Worm (Caenorhabditis elegans) whole organism, early embryonic: ENCODE measurements around the gene ZK616.3.

Experiments
- B0310.2 ChIP-seq: sonication (generic microtip); optimal IDR thresholded peaks from 2 replicates; lab custom pipeline; 2016; ENCODE audit warnings: mild to moderate bottlenecking, missing genetic modification characterization, missing compliant biosample characterization
- F13C5.2 ChIP-seq: sonication (generic microtip); optimal IDR thresholded peaks from 2 replicates; lab custom pipeline; 2017; ENCODE audit warnings: mild to moderate bottlenecking, missing genetic modification characterization, inconsistent platforms, missing compliant biosample characterization
- aly-1 ChIP-seq: sonication (generic microtip); optimal IDR thresholded peaks from 2 replicates; lab custom pipeline; 2016; ENCODE audit warnings: missing genetic modification characterization, missing compliant biosample characterization
- ama-1 ChIP-seq: fragments of 150-350 bp; optimal IDR thresholded peaks from 2 replicates; lab custom pipeline; 2014
- ceh-13 ChIP-seq: fragments of 200-800 bp; sonication (Bioruptor generic); optimal IDR thresholded peaks from 2 replicates; lab custom pipeline; 2018; ENCODE audit warnings: mild to moderate bottlenecking, missing genetic modification characterization, missing compliant biosample characterization
- ceh-36 ChIP-seq: sonication (generic microtip); optimal IDR thresholded peaks from 2 replicates; lab custom pipeline; 2016; ENCODE audit warnings: missing genetic modification characterization, inconsistent platforms, missing compliant biosample characterization
- ets-7 ChIP-seq: sonication (generic microtip); optimal IDR thresholded peaks from 2 replicates; lab custom pipeline; 2016; ENCODE audit warnings: missing genotype, missing genetic modification characterization, missing compliant biosample characterization
- flt-1 ChIP-seq: fragments of 200-800 bp; sonication (Bioruptor generic); IDR thresholded peaks from 2 replicates; pipeline ENCODE4 v1.3.6; 2022; ENCODE audit warnings: missing genetic modification characterization, missing compliant biosample characterization
- hmbx-1 ChIP-seq: sonication (generic microtip); optimal IDR thresholded peaks from 2 replicates; lab custom pipeline; 2016; ENCODE audit warnings: mild to moderate bottlenecking, missing genetic modification characterization, missing compliant biosample characterization
- hmg-4 ChIP-seq: fragments of 200-800 bp; sonication (Bioruptor generic); optimal IDR thresholded peaks from 2 replicates; lab custom pipeline; 2018; ENCODE audit warnings: mild to moderate bottlenecking, missing genetic modification characterization, missing compliant biosample characterization
- hnd-1 ChIP-seq: sonication (generic microtip); optimal IDR thresholded peaks from 2 replicates; lab custom pipeline; 2016; ENCODE audit warnings: missing genetic modification characterization, missing compliant biosample characterization
- pes-1 ChIP-seq: fragments of 200-800 bp; sonication (Bioruptor generic); IDR thresholded peaks from 2 replicates; pipeline ENCODE4 v1.3.6; 2022; ENCODE audit warnings: missing genetic modification reagents, missing genetic modification characterization, missing compliant biosample characterization
- scrt-1 ChIP-seq: fragments of 200-800 bp; sonication (Bioruptor generic); IDR thresholded peaks from 2 replicates; pipeline ENCODE4 v1.3.6; 2022; ENCODE audit warnings: missing genetic modification characterization, missing compliant biosample characterization
- sea-1 ChIP-seq: fragments of 200-800 bp; sonication (Bioruptor generic); conservative IDR thresholded peaks from 2 replicates; pipeline ENCODE4 v1.3.6; 2022; ENCODE audit warnings: missing genetic modification characterization, missing compliant biosample characterization
- tbx-11 ChIP-seq: fragments of 200-800 bp; sonication (Bioruptor generic); IDR thresholded peaks from 2 replicates; pipeline ENCODE4 v1.3.6; 2022; ENCODE audit warnings: missing genetic modification characterization, missing compliant biosample characterization
- tbx-37 ChIP-seq: fragments of 200-800 bp; sonication (Bioruptor generic); conservative IDR thresholded peaks from 2 replicates; pipeline ENCODE4 v1.3.6; 2022; ENCODE audit warnings: missing genetic modification reagents, missing genetic modification characterization, missing compliant biosample characterization
- tra-4 ChIP-seq: sonication (generic microtip); optimal IDR thresholded peaks from 2 replicates; lab custom pipeline; 2017; ENCODE audit warnings: missing genetic modification characterization, missing compliant biosample characterization

The ZK616.3 gene

ce11 chrIV:5380140-5380539, 16.7 kb upstream of the ZK616.3 start:
- TF ChIP-seq sea-1 (GFP tag; lab: Robert Waterston, UW) (no peak), ama-1 (lab: Kevin White, UChicago) (no peak), F13C5.2 (tag; lab: Kevin White, UChicago) (no peak), scrt-1 (GFP tag; lab: Robert Waterston, UW) (no peak), ceh-13 (GFP tag; lab: Kevin White, UChicago) (no peak)

- TF ChIP-seq tra-4 (no peak), hnd-1 (tag; lab: Kevin White, UChicago) (no peak), aly-1 (tag; lab: Kevin White, UChicago) (no peak), ets-7 (no peak), hmg-4 (GFP tag; lab: Kevin White, UChicago) (no peak), tbx-11 (no peak), pes-1 (GFP tag; lab: Robert Waterston, UW) (no peak), ceh-13 (GFP tag; lab: Kevin White, UChicago) (no peak), ceh-36 (tag; lab: Kevin White, UChicago) (no peak), sea-1 (GFP tag; lab: Robert Waterston, UW) (no peak), flt-1 (no peak), F13C5.2 (tag; lab: Kevin White, UChicago) (no peak), ama-1 (lab: Kevin White, UChicago) (no peak)
Observed at ce11 chrIV:5381334-5381733, 15.5 kb upstream of the ZK616.3 start, which contains the start of gene F41H10.2. TSS of gene F41H10.2 (plus strand) at chrIV:5381634.

- TF ChIP-seq B0310.2 (no peak), ceh-36 (tag; lab: Kevin White, UChicago) (no peak), tbx-11 (no peak), ceh-13 (GFP tag; lab: Kevin White, UChicago) (no peak), aly-1 (tag; lab: Kevin White, UChicago) (no peak), ama-1 (lab: Kevin White, UChicago) (no peak), flt-1 (no peak), scrt-1 (GFP tag; lab: Robert Waterston, UW) (no peak), ets-7 (no peak), hnd-1 (tag; lab: Kevin White, UChicago) (no peak), pes-1 (GFP tag; lab: Robert Waterston, UW) (no peak), hmbx-1 (no peak), hmg-4 (GFP tag; lab: Kevin White, UChicago) (no peak), tbx-37 (no peak), F13C5.2 (tag; lab: Kevin White, UChicago) (no peak), tra-4 (no peak), sea-1 (GFP tag; lab: Robert Waterston, UW) (no peak)
Observed at ce11 chrIV:5382609-5383008, 14.3 kb upstream of the ZK616.3 start, which contains the start of gene F41H10.1. TSS of gene F41H10.1 (plus strand) at chrIV:5382909.

ce11 chrIV:5385020-5385419, 11.8 kb upstream of the ZK616.3 start, which contains the start of gene F41H10.12:
TSS of gene F41H10.12 (plus strand) at chrIV:5385320.
- TF ChIP-seq sea-1 (GFP tag; lab: Robert Waterston, UW) (no peak), ets-7 (no peak), tbx-37 (no peak), B0310.2 (no peak), ceh-36 (tag; lab: Kevin White, UChicago) (no peak), pes-1 (GFP tag; lab: Robert Waterston, UW) (no peak), aly-1 (tag; lab: Kevin White, UChicago) (no peak), hmg-4 (GFP tag; lab: Kevin White, UChicago) (no peak), ceh-13 (GFP tag; lab: Kevin White, UChicago) (no peak), F13C5.2 (tag; lab: Kevin White, UChicago) (no peak), tbx-11 (no peak), hmbx-1 (no peak), flt-1 (no peak), ama-1 (lab: Kevin White, UChicago) (no peak), tra-4 (no peak)

ce11 chrIV:5388477-5389065, 8.3 kb upstream of the ZK616.3 start, which contains the start of gene elo-6:
TSS of gene elo-6 (minus strand) at chrIV:5388559.
- no peak for TF ChIP-seq tbx-37
- TF ChIP-seq ceh-13 (GFP tag; lab: Kevin White, UChicago), result no peak

- no peak for TF ChIP-seq ets-7
- no peak for TF ChIP-seq flt-1
- no peak for TF ChIP-seq scrt-1 (GFP tag; lab: Robert Waterston, UW)
- no peak for TF ChIP-seq ceh-36 (tag; lab: Kevin White, UChicago)
- no peak for TF ChIP-seq hnd-1 (tag; lab: Kevin White, UChicago)
- TF ChIP-seq hmbx-1, result no peak
- no peak for TF ChIP-seq hmg-4 (GFP tag; lab: Kevin White, UChicago)
Observed at ce11 chrIV:5389951-5390350, 6.9 kb upstream of the ZK616.3 start.

- TF ChIP-seq ceh-36 (tag; lab: Kevin White, UChicago), result no peak
- no peak for TF ChIP-seq tbx-11
- TF ChIP-seq F13C5.2 (tag; lab: Kevin White, UChicago), result no peak
- TF ChIP-seq hmbx-1, result no peak
- TF ChIP-seq sea-1 (GFP tag; lab: Robert Waterston, UW), result no peak
- no peak for TF ChIP-seq tra-4
- no peak for TF ChIP-seq tbx-37
- no peak for TF ChIP-seq aly-1 (tag; lab: Kevin White, UChicago)
- no peak for TF ChIP-seq B0310.2
- TF ChIP-seq hmg-4 (GFP tag; lab: Kevin White, UChicago), result no peak
- no peak for TF ChIP-seq ets-7
- TF ChIP-seq pes-1 (GFP tag; lab: Robert Waterston, UW), result no peak
- TF ChIP-seq ama-1 (lab: Kevin White, UChicago), result no peak
- TF ChIP-seq ceh-13 (GFP tag; lab: Kevin White, UChicago), result no peak
- no peak for TF ChIP-seq flt-1
- no peak for TF ChIP-seq scrt-1 (GFP tag; lab: Robert Waterston, UW)
Observed at ce11 chrIV:5391507-5392057, 5.3 kb upstream of the ZK616.3 start, which contains the start of the genes htp-1 and ZK616.5. TSS of gene htp-1 (minus strand) at chrIV:5391557. TSS of gene ZK616.5 (plus strand) at chrIV:5391929.
